Worm (Caenorhabditis elegans) whole organism, L3 larva: Measurements from ENCODE around the gene lido-2.
"Not testable (repeated sequence)": the region's sequence is repeated elsewhere in the genome, so short reads cannot be mapped to it uniquely, and the experiment has no call there.

ENCODE experiments used
- ceh-16 ChIP-seq: sonication (generic microtip); optimal IDR thresholded peaks from 2 replicates; lab custom pipeline; 2017; ENCODE audit warnings: missing biosample characterization, missing genetic modification characterization
- mdl-1 ChIP-seq: fragments of 150-350 bp; optimal IDR thresholded peaks from 2 replicates; lab custom pipeline; 2014; ENCODE audit warnings: missing biosample characterization, missing genetic modification characterization
- nfya-1 ChIP-seq: sonication (generic microtip); optimal IDR thresholded peaks from 2 replicates; lab custom pipeline; 2017; ENCODE audit warnings: missing genetic modification characterization, mild to moderate bottlenecking, missing compliant biosample characterization, antibody characterized with exemption, moderate library complexity; ENCODE audit not compliant: insufficient read depth
- unc-62 ChIP-seq: fragments of 150-350 bp; sonication (generic microtip); optimal IDR thresholded peaks from 4 replicates; lab custom pipeline; 2014; ENCODE audit warnings: missing biosample characterization, missing genetic modification reagents, missing genetic modification characterization

ce11 chrX:17117359-17117758 lies 16.8 kb upstream of the lido-2 start, which contains the start of gene K09E3.2:
- TF ChIP-seq unc-62 (GFP tag; lab: Kevin White, UChicago); mdl-1 (tag; lab: Kevin White, UChicago); nfya-1 (tag; lab: Kevin White, UChicago); ceh-16: not testable (repeated sequence)
